ENCODE assay signal across 7 worm cellular contexts in the genomic region with DNA sequence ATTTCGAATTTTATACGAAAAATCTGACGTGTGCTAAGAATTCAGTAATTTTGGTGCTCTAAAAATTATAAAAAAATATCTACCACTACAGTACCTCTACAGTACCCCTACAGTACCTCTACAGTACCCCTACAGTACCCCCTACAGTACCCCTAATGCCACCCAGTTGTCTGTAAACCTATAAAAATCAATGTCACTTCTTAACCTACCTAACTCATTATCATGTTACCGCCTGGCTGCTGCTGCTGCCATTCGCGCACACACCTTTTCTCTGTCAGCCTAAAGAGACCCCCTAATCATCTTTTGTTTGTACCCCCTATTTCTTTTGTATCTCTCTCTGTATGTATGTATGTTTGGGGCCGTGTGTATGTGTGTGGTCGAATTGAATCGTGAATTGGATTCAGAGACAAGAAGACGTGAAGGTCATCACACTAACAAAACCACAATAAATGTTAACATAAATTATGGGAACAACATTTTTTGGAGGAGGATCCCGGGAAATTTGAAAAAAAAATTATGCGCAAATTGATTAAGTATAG.
TF ChIP-seq lines count a peak whose summit lies in the region.

No protein-coding gene starts in this region.

TF ChIP-seq in whole organism, L1 larva, 84 proteins besides CTCF, POLR2A, EP300 and RAD21 (continues in another document):
- peak; percentile 40 for TF ChIP-seq snu-23 (GFP tag; optimal IDR thresholded peaks at IDR 0.05; lab: Kevin White, UChicago)
- TF ChIP-seq lsy-2 (tag; optimal IDR thresholded peaks at IDR 0.05; lab: Kevin White, UChicago), result peak in 1 of 2 experiments; percentile 72
- peak; percentile 13 for TF ChIP-seq nhr-20 (tag; optimal IDR thresholded peaks at IDR 0.05; lab: Kevin White, UChicago)
- TF ChIP-seq mep-1 (tag; optimal IDR thresholded peaks at IDR 0.05; lab: Kevin White, UChicago), result peak; percentile 34
- TF ChIP-seq lin-14 (GFP tag; optimal IDR thresholded peaks at IDR 0.05; lab: Kevin White, UChicago), result peak; percentile 54
- TF ChIP-seq ceh-90 (tag; optimal IDR thresholded peaks at IDR 0.05; lab: Kevin White, UChicago), result no peak
- TF ChIP-seq ceh-82 (tag; optimal IDR thresholded peaks at IDR 0.05; lab: Kevin White, UChicago), result peak in 1 of 3 experiments; percentile 1
- TF ChIP-seq lin-35 (GFP tag; optimal IDR thresholded peaks at IDR 0.05; lab: Kevin White, UChicago), result peak in 1 of 2 experiments; percentile 17
- TF ChIP-seq nhr-85 (tag; lab: Kevin White, UChicago), result peak; percentile 83
- TF ChIP-seq elt-3 (tag; optimal IDR thresholded peaks at IDR 0.05; lab: Kevin White, UChicago), result peak in 1 of 6 experiments; percentile 24
- TF ChIP-seq blmp-1 (tag; optimal IDR thresholded peaks at IDR 0.05; lab: Kevin White, UChicago), result peak; percentile 12
- TF ChIP-seq zip-4 (GFP tag; optimal IDR thresholded peaks at IDR 0.05; lab: Kevin White, UChicago), result no peak

TF ChIP-seq in whole organism, L2 larva, 48 proteins besides CTCF, POLR2A, EP300 and RAD21:
- TF ChIP-seq lsy-2 (tag; optimal IDR thresholded peaks at IDR 0.05; lab: Kevin White, UChicago) (peak in 1 of 2 experiments; percentile 28), nhr-129 (tag; optimal IDR thresholded peaks at IDR 0.05; lab: Kevin White, UChicago) (peak; percentile 17), dmd-4 (tag; optimal IDR thresholded peaks at IDR 0.05; lab: Kevin White, UChicago) (no peak)

TF ChIP-seq in whole organism, L3 larva, 47 proteins besides CTCF, POLR2A, EP300 and RAD21:
- peak; percentile 23 for TF ChIP-seq nhr-25 (tag; optimal IDR thresholded peaks at IDR 0.05; lab: Kevin White, UChicago)
- peak; percentile 20 for TF ChIP-seq nfya-1 (tag; optimal IDR thresholded peaks at IDR 0.05; lab: Kevin White, UChicago; ENCODE audit: insufficient read depth)
- TF ChIP-seq pha-4 (tag; optimal IDR thresholded peaks at IDR 0.05; lab: Kevin White, UChicago), result peak; percentile 2
- no peak for TF ChIP-seq ama-1 (optimal IDR thresholded peaks at IDR 0.05; lab: Kevin White, UChicago)

TF ChIP-seq in whole organism, L4 larva, 104 proteins besides CTCF, POLR2A, EP300 and RAD21:
- TF ChIP-seq zfp-3 (GFP tag; conservative IDR thresholded peaks at IDR 0.05; lab: Robert Waterston, UW) (no peak), ZK546.5 (tag; optimal IDR thresholded peaks at IDR 0.05; lab: Kevin White, UChicago) (no peak), aha-1 (tag; lab: Kevin White, UChicago) (peak; percentile 40), nhr-28 (tag; optimal IDR thresholded peaks at IDR 0.05; lab: Kevin White, UChicago) (peak; percentile 43), dve-1 (tag; optimal IDR thresholded peaks at IDR 0.05; lab: Kevin White, UChicago; ENCODE audit: insufficient read depth) (no peak), mdl-1 (tag; optimal IDR thresholded peaks at IDR 0.05; lab: Kevin White, UChicago) (peak in 1 of 2 experiments; percentile 9), lsy-2 (tag; optimal IDR thresholded peaks at IDR 0.05; lab: Kevin White, UChicago) (peak in 1 of 2 experiments; percentile 40), mes-2 (tag; optimal IDR thresholded peaks at IDR 0.05; lab: Kevin White, UChicago; ENCODE audit: poor library complexity, severe bottlenecking) (peak; percentile 30)

TF ChIP-seq in whole organism, late embryonic, 69 proteins besides CTCF, POLR2A, EP300 and RAD21:
- TF ChIP-seq C38D4.7 (GFP tag; optimal IDR thresholded peaks at IDR 0.05; lab: Kevin White, UChicago), result no peak
- peak; percentile 17 for TF ChIP-seq nfya-1 (tag; optimal IDR thresholded peaks at IDR 0.05; lab: Kevin White, UChicago)
- no peak for TF ChIP-seq nhr-11 (tag; optimal IDR thresholded peaks at IDR 0.05; lab: Kevin White, UChicago)
- 0 out of 2 replicates have a peak, but pooled peaks have one; percentile 12 for TF ChIP-seq ceh-45 (GFP tag; IDR thresholded peaks at IDR 0.05; lab: Robert Waterston, UW)
- TF ChIP-seq nhr-232 (tag; optimal IDR thresholded peaks at IDR 0.05; lab: Kevin White, UChicago), result no peak
- TF ChIP-seq elt-2 (tag; optimal IDR thresholded peaks at IDR 0.05; lab: Kevin White, UChicago), result peak; percentile 1

TF ChIP-seq in whole organism, midembryonic, 9 proteins besides CTCF, POLR2A, EP300 and RAD21:
- TF ChIP-seq tab-1 (GFP tag; IDR thresholded peaks at IDR 0.05; lab: Robert Waterston, UW), result peak; percentile 60; the same call in 1 of the 2 replicates
- no peak for TF ChIP-seq ztf-23 (GFP tag; IDR thresholded peaks at IDR 0.05; lab: Robert Waterston, UW)
TF ChIP-seq in whole organism, midembryonic: peak in this region for 1.

TF ChIP-seq in whole organism, mixed stage, embryonic, 35 proteins besides CTCF, POLR2A, EP300 and RAD21:
- no peak for TF ChIP-seq blmp-1 (tag; optimal IDR thresholded peaks at IDR 0.05; lab: Kevin White, UChicago)
- TF ChIP-seq lsy-2 (tag; optimal IDR thresholded peaks at IDR 0.05; lab: Kevin White, UChicago), result peak; percentile 41
- TF ChIP-seq lin-32 (GFP tag; optimal IDR thresholded peaks at IDR 0.05; lab: Kevin White, UChicago), result no peak
- no peak for TF ChIP-seq ceh-39 (tag; optimal IDR thresholded peaks at IDR 0.05; lab: Kevin White, UChicago)
